Fruit fly (Drosophila melanogaster): ENCODE results near the gene dome.

DNA sequence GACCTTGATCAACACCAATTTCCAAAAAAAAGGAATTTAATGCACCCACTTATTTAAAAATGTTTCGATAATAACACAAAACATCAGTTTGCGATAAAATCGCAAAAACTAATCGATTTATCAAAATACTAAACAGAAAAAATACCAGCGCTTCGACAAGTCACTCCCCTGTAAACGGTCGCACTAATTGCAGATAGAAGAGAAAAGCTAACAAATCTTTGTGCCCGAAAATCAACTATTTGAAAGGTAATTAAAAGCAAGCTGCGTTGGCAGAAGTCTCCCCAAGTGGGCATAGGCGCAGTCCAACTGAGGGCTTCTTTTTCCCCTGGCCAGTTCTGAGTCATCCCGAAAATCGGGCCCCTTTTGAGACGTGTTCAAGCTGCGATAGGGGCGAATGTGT lies 47.5 kb upstream of the dome start, which contains the start of gene AP-1-2beta:
- no peak for TF ChIP-seq CG11762 (GFP tag; optimal IDR thresholded peaks at IDR 0.05; ENCODE audit: insufficient read depth)
- TF ChIP-seq eg (GFP tag; IDR thresholded peaks at IDR 0.05), result no peak
- TF ChIP-seq OdsH (GFP tag; optimal IDR thresholded peaks at IDR 0.05), result no peak
- TF ChIP-seq spab (GFP tag; optimal IDR thresholded peaks at IDR 0.05), result no peak
- no peak for TF ChIP-seq Met (GFP tag; optimal IDR thresholded peaks at IDR 0.05)
